Worm (Caenorhabditis elegans) whole organism, L2 larva: ENCODE data around the gene srbc-21.

ENCODE experiments used
- C34F6.9 ChIP-seq: fragments of 150-350 bp; optimal IDR thresholded peaks from 2 replicates; lab custom pipeline; 2014; ENCODE audit warnings: missing biosample characterization, missing genetic modification characterization
- F13H6.1 ChIP-seq: sonication (generic microtip); optimal IDR thresholded peaks from 2 replicates; lab custom pipeline; 2016; ENCODE audit warnings: missing genetic modification characterization, missing compliant biosample characterization
- R02D3.7 ChIP-seq: fragments of 150-350 bp; optimal IDR thresholded peaks from 2 replicates; lab custom pipeline; 2014; ENCODE audit warnings: missing biosample characterization, missing genetic modification characterization
- Y55F3AM.14 ChIP-seq: fragments of 200-800 bp; sonication (Bioruptor generic); optimal IDR thresholded peaks from 2 replicates; lab custom pipeline; 2018; ENCODE audit warnings: mild to moderate bottlenecking, missing genetic modification characterization, missing compliant biosample characterization
- alr-1 ChIP-seq: fragments of 150-350 bp; optimal IDR thresholded peaks from 2 replicates; lab custom pipeline; 2014; ENCODE audit warnings: missing biosample characterization, missing genetic modification characterization
- aly-2 ChIP-seq: fragments of 150-350 bp; optimal IDR thresholded peaks from 2 replicates; lab custom pipeline; 2014; ENCODE audit warnings: missing biosample characterization, missing genetic modification characterization
- ama-1 ChIP-seq: fragments of 150-350 bp; optimal IDR thresholded peaks from 2 replicates; lab custom pipeline; 2018; ENCODE audit warnings: inconsistent platforms
- blmp-1 ChIP-seq: sonication (generic microtip); optimal IDR thresholded peaks from 2 replicates; lab custom pipeline; 2017; ENCODE audit warnings: missing genetic modification characterization, mild to moderate bottlenecking, missing compliant biosample characterization, antibody characterized with exemption, moderate library complexity; ENCODE audit not compliant: insufficient read depth
- ceh-16 ChIP-seq: fragments of 150-350 bp; optimal IDR thresholded peaks from 2 replicates; lab custom pipeline; 2014; ENCODE audit warnings: missing biosample characterization, missing genetic modification characterization
- ceh-82 ChIP-seq: fragments of 150-350 bp; optimal IDR thresholded peaks from 2 replicates; lab custom pipeline; 2014; ENCODE audit warnings: missing biosample characterization, missing genetic modification characterization
- crh-2 ChIP-seq: sonication (generic microtip); optimal IDR thresholded peaks from 2 replicates; lab custom pipeline; 2017; ENCODE audit warnings: missing biosample characterization, missing genetic modification characterization
- dmd-4 ChIP-seq: sonication (generic microtip); optimal IDR thresholded peaks from 2 replicates; lab custom pipeline; 2017; ENCODE audit warnings: missing biosample characterization, missing genetic modification characterization
- elt-1 ChIP-seq: fragments of 150-350 bp; optimal IDR thresholded peaks from 2 replicates; lab custom pipeline; 2014; ENCODE audit warnings: missing biosample characterization, missing genetic modification characterization
- fos-1 ChIP-seq: fragments of 150-350 bp; optimal IDR thresholded peaks from 2 replicates; lab custom pipeline; 2014; ENCODE audit warnings: missing biosample characterization, missing genetic modification characterization
- gmeb-1 ChIP-seq: fragments of 150-350 bp; optimal IDR thresholded peaks from 2 replicates; lab custom pipeline; 2014; ENCODE audit warnings: missing biosample characterization, missing genetic modification characterization
- lin-11 ChIP-seq: fragments of 150-350 bp; sonication (generic microtip); optimal IDR thresholded peaks from 2 replicates; lab custom pipeline; 2014; ENCODE audit warnings: missing biosample characterization, missing genetic modification characterization, inconsistent platforms, mixed read lengths
- lin-13 ChIP-seq: fragments of 150-350 bp; optimal IDR thresholded peaks from 2 replicates; lab custom pipeline; 2014; ENCODE audit warnings: missing biosample characterization, missing genetic modification reagents, missing genetic modification characterization
- lin-39 ChIP-seq: fragments of 150-350 bp; optimal IDR thresholded peaks from 2 replicates; lab custom pipeline; 2014; ENCODE audit warnings: missing biosample characterization, missing genetic modification reagents, missing genetic modification characterization
- mab-5 ChIP-seq: fragments of 150-350 bp; optimal IDR thresholded peaks from 2 replicates; lab custom pipeline; 2014; ENCODE audit warnings: missing biosample characterization, missing genetic modification characterization
- mbf-1 ChIP-seq: sonication (generic microtip); optimal IDR thresholded peaks from 2 replicates; lab custom pipeline; 2017; ENCODE audit warnings: missing biosample characterization, missing genetic modification characterization
- mdl-1 ChIP-seq, 2 experiments: fragments of 150-350 bp in 1 of 2; sonication (generic microtip) in 1 of 2; optimal IDR thresholded peaks; 2 replicates each; lab custom pipeline; 2017; ENCODE audit warnings: missing biosample characterization in 2 of 2, missing genetic modification characterization in 2 of 2
- nhr-10 ChIP-seq: sonication (generic microtip); optimal IDR thresholded peaks from 2 replicates; lab custom pipeline; 2017; ENCODE audit warnings: missing biosample characterization, missing genetic modification characterization
- nhr-11 ChIP-seq: fragments of 150-350 bp; optimal IDR thresholded peaks from 2 replicates; lab custom pipeline; 2014; ENCODE audit warnings: missing biosample characterization, missing genetic modification characterization
- nhr-12 ChIP-seq: fragments of 150-350 bp; optimal IDR thresholded peaks from 2 replicates; lab custom pipeline; 2014; ENCODE audit warnings: missing biosample characterization, missing genetic modification characterization
- nhr-129 ChIP-seq: fragments of 150-350 bp; optimal IDR thresholded peaks from 2 replicates; lab custom pipeline; 2014; ENCODE audit warnings: missing biosample characterization, missing genetic modification characterization
- nhr-21 ChIP-seq: fragments of 150-350 bp; optimal IDR thresholded peaks from 2 replicates; lab custom pipeline; 2014; ENCODE audit warnings: missing biosample characterization, missing genetic modification characterization
- nhr-23 ChIP-seq: fragments of 150-350 bp; optimal IDR thresholded peaks from 2 replicates; lab custom pipeline; 2014; ENCODE audit warnings: missing biosample characterization, missing genetic modification reagents, missing genetic modification characterization
- nhr-237 ChIP-seq: fragments of 150-350 bp; optimal IDR thresholded peaks from 2 replicates; lab custom pipeline; 2014; ENCODE audit warnings: missing biosample characterization, missing genetic modification characterization
- nhr-77 ChIP-seq: fragments of 150-350 bp; optimal IDR thresholded peaks from 2 replicates; lab custom pipeline; 2014; ENCODE audit warnings: missing biosample characterization, missing genetic modification characterization
- peb-1 ChIP-seq: fragments of 150-350 bp; optimal IDR thresholded peaks from 2 replicates; lab custom pipeline; 2014; ENCODE audit warnings: missing biosample characterization, missing genetic modification characterization
- skn-1 ChIP-seq: sonication (generic microtip); optimal IDR thresholded peaks from 2 replicates; lab custom pipeline; 2017; ENCODE audit warnings: missing biosample characterization, missing genetic modification characterization
- snpc-4 ChIP-seq: fragments of 150-350 bp; optimal IDR thresholded peaks from 2 replicates; lab custom pipeline; 2014; ENCODE audit warnings: missing biosample characterization, missing genetic modification characterization
- unc-55 ChIP-seq: fragments of 150-350 bp; sonication (generic microtip); optimal IDR thresholded peaks from 3 replicates; lab custom pipeline; 2014; ENCODE audit warnings: missing biosample characterization, missing genetic modification reagents, missing genetic modification characterization
- unc-62 ChIP-seq: fragments of 150-350 bp; optimal IDR thresholded peaks from 2 replicates; lab custom pipeline; 2014; ENCODE audit warnings: missing biosample characterization, missing genetic modification reagents, missing genetic modification characterization
- ztf-11 ChIP-seq: sonication (generic microtip); optimal IDR thresholded peaks from 2 replicates; lab custom pipeline; 2017; ENCODE audit warnings: missing biosample characterization, missing genetic modification characterization
- ztf-4 ChIP-seq: fragments of 150-350 bp; optimal IDR thresholded peaks from 2 replicates; lab custom pipeline; 2014; ENCODE audit warnings: missing biosample characterization, missing genetic modification characterization

The srbc-21 gene

DNA sequence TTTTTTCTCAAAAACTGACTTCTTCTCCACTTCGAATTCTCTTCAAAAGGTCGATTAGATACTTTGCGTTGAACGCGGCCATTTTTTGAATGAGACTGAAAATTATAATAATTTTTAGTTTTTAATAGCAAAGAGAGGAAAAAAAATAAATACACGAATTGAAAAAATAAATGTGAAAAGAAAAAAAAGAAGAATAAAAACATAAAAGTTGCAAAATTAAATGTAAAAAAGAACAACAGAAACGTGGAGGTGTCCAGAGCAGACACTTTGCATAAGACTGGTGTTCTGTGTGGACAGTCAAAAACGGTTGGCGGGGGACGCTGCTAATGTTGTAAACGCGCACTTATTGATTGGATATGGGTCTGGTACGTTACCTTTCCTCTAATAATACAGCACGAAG, 4.0 kb downstream of the srbc-21 start, which contains the start of gene C45H4.14:
Gene C45H4.14, minus strand, starts transcription at position 101 of the 400 bp plus-strand sequence.
- no peak for TF ChIP-seq alr-1 (tag; lab: Kevin White, UChicago)
- no peak for TF ChIP-seq nhr-11 (tag; lab: Kevin White, UChicago)
- TF ChIP-seq dmd-4 (tag; lab: Kevin White, UChicago): no peak
- no peak for TF ChIP-seq unc-55
- TF ChIP-seq gmeb-1 (tag; lab: Kevin White, UChicago): no peak
- no peak for TF ChIP-seq blmp-1 (tag; lab: Kevin White, UChicago)
- TF ChIP-seq nhr-21 (tag; lab: Kevin White, UChicago): no peak
- TF ChIP-seq nhr-237 (tag; lab: Kevin White, UChicago): no peak
- no peak for TF ChIP-seq ztf-11 (tag; lab: Kevin White, UChicago)
- TF ChIP-seq nhr-10 (tag; lab: Kevin White, UChicago): no peak
- TF ChIP-seq mab-5 (tag; lab: Kevin White, UChicago): no peak
- TF ChIP-seq lin-39 (tag; lab: Kevin White, UChicago): no peak
- no peak for TF ChIP-seq F13H6.1 (tag; lab: Kevin White, UChicago)
- no peak for TF ChIP-seq lin-11 (tag; lab: Kevin White, UChicago)
- no peak for TF ChIP-seq ceh-16 (tag; lab: Kevin White, UChicago)
- no peak for TF ChIP-seq elt-1 (tag; lab: Kevin White, UChicago)
- no peak for TF ChIP-seq mbf-1 (tag; lab: Kevin White, UChicago)
- TF ChIP-seq snpc-4 (tag; lab: Kevin White, UChicago): no peak
- TF ChIP-seq nhr-129: no peak
- no peak for TF ChIP-seq nhr-12
- TF ChIP-seq, all 48 proteins: peak for 0

DNA sequence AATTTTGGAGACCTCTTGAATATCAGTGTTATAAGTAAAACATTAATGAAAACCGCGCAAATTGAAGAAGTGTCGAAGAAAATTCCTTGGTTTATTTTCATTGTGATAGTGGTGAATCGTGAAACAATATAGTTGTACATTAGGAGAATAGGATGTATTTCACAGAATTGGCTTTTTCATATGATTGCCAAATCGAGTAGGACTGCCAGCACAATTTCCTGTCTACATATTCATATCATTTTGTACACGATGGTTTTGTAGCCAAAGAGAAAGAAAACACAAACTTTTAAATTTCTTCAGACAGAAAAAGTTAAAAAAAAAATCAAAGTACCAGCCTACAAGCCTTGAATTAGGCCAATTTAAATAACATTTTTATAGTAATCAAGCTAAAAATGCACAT, 8.4 kb downstream of the srbc-21 start, which contains the start of gene str-255:
Gene str-255, minus strand, starts transcription at position 101 of the 400 bp plus-strand sequence.
- TF ChIP-seq lin-13 (GFP tag; lab: Kevin White, UChicago): no peak
- TF ChIP-seq snpc-4 (tag; lab: Kevin White, UChicago): no peak
- no peak for TF ChIP-seq aly-2 (tag; lab: Kevin White, UChicago)
- TF ChIP-seq C34F6.9 (tag; lab: Kevin White, UChicago): no peak
- TF ChIP-seq ceh-82 (tag; lab: Kevin White, UChicago): no peak
- no peak for TF ChIP-seq ztf-11 (tag; lab: Kevin White, UChicago)
- no peak for TF ChIP-seq F13H6.1 (tag; lab: Kevin White, UChicago)
- no peak for TF ChIP-seq nhr-10 (tag; lab: Kevin White, UChicago)
- TF ChIP-seq mdl-1 (tag; optimal IDR thresholded peaks at IDR 0.05; lab: Kevin White, UChicago): no peak
- TF ChIP-seq fos-1: no peak

DNA sequence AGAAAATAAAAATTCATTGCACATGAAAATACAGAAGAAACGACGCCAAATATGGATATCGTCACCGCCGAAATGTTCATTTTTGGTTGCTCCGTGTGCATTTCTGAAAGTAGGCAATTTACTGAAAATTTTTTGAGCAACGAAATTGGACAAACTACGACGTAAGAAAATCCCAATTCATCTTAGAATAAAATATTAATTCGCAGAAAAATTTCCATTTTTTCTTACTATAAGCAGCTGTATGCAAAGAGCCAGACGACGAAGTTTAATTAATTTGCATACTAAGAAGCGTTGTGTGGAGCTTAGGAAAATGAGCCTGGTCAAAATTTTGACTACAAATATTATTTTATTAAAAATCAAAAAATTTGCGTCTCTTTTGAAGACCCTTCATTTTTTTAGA, 11.3 kb downstream of the srbc-21 start, which contains the start of gene srbc-19:
Gene srbc-19, minus strand, starts transcription at position 101 of the 400 bp plus-strand sequence.
- TF ChIP-seq R02D3.7 (tag; lab: Kevin White, UChicago) (no peak), ceh-82 (tag; lab: Kevin White, UChicago) (no peak), C34F6.9 (tag; lab: Kevin White, UChicago) (no peak)
- TF ChIP-seq, all 48 proteins: peak for 0

DNA sequence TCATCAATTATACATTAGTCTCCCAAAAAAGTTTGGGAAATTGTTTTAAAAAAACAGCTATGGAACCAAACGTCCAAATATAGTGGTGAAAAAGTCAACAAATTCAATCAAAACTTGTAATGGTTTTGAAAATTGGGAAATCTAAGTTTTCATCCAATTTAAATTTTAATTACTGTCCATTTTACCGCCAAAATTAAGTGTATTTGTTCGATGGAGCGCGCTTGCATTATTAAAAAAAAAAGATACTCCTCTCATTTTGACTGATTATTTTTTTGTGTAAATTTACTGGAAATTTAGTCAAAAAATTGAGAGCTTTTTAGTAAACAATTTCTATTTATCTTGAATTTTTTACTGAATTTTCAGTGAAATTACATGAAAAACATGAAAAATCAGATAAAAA, 19.1 kb downstream of the srbc-21 start:
- no peak for TF ChIP-seq alr-1 (tag; lab: Kevin White, UChicago)
- no peak for TF ChIP-seq ztf-4 (tag; lab: Kevin White, UChicago)
- no peak for TF ChIP-seq unc-55
- no peak for TF ChIP-seq crh-2 (tag; lab: Kevin White, UChicago)
- TF ChIP-seq skn-1 (tag; lab: Kevin White, UChicago): no peak
- no peak for TF ChIP-seq mbf-1 (tag; lab: Kevin White, UChicago)
- TF ChIP-seq nhr-23 (tag; lab: Kevin White, UChicago): no peak
- TF ChIP-seq ama-1 (lab: Kevin White, UChicago): no peak
- TF ChIP-seq Y55F3AM.14 (GFP tag; lab: Kevin White, UChicago): no peak
- TF ChIP-seq unc-62 (GFP tag; lab: Kevin White, UChicago): no peak
- TF ChIP-seq nhr-237 (tag; lab: Kevin White, UChicago): no peak
- no peak for TF ChIP-seq ceh-16 (tag; lab: Kevin White, UChicago)
- TF ChIP-seq nhr-11 (tag; lab: Kevin White, UChicago): no peak
- no peak for TF ChIP-seq nhr-77 (tag; lab: Kevin White, UChicago)

DNA sequence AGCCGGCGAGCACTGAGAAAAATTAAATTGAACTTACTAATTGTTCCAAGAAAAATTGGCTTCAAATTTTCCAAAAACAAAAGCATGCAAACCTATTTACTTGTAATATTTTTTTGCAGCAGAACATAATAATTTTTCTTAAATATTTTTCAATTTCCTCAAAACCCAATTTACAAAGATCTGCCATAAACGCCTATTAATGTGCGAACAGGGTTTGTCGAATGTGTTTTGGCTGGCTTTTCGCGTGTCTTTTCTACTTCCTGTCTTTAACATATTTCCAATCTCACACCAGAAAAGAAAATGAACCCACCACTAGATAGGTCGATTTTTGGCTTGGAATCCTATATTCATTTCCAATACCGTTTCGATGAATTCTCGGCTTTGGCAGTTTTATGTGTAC, 19.9 kb downstream of the srbc-21 start, which contains the start of gene C45H4.18:
Gene C45H4.18, plus strand, starts transcription at position 301 of the 400 bp plus-strand sequence.
- TF ChIP-seq nhr-11 (tag; lab: Kevin White, UChicago): no peak
- no peak for TF ChIP-seq peb-1 (tag; lab: Kevin White, UChicago)
- no peak for TF ChIP-seq Y55F3AM.14 (GFP tag; lab: Kevin White, UChicago)
- TF ChIP-seq lin-13 (GFP tag; lab: Kevin White, UChicago): no peak
